Fruit fly (Drosophila melanogaster): Measurements from ENCODE around the gene CG13998.
A peak's percentile ranks its signal among the peaks of the same experiment; 100 is the strongest.

CG13998 gene

dm6 chr2L:5925637-5926036 is 31.0 kb downstream of the CG13998 start, which contains the start of gene dsf:
dsf (plus strand) TSS chr2L:5925937.
- TF ChIP-seq CG12605 (GFP tag; IDR thresholded peaks at IDR 0.05) (no peak), CG8301 (tag; optimal IDR thresholded peaks at IDR 0.05) (no peak), D1 (tag; optimal IDR thresholded peaks at IDR 0.05) (no peak), CG34367 (tag; optimal IDR thresholded peaks at IDR 0.05) (no peak), CG14655 (GFP tag; optimal IDR thresholded peaks at IDR 0.05) (no peak), CG9948 (tag; optimal IDR thresholded peaks at IDR 0.05) (no peak), Pif1B (GFP tag; optimal IDR thresholded peaks at IDR 0.05) (no peak), CG15710 (tag; optimal IDR thresholded peaks at IDR 0.05) (no peak)

- TF ChIP-seq Pif1A (GFP tag; optimal IDR thresholded peaks at IDR 0.05) (no peak), Pif1B (GFP tag; optimal IDR thresholded peaks at IDR 0.05) (no peak)
Measured at dm6 chr2L:5925164-5925563, 31.5 kb downstream of the CG13998 start.

- TF ChIP-seq CG8159 (tag; optimal IDR thresholded peaks at IDR 0.05): no peak
Measured at dm6 chr2L:5923603-5924138, 32.9 kb downstream of the CG13998 start, which contains the start of gene CG9016. CG9016 (minus strand) TSS chr2L:5923653.

- TF ChIP-seq CG14655 (GFP tag; optimal IDR thresholded peaks at IDR 0.05) (no peak), CG8159 (tag; optimal IDR thresholded peaks at IDR 0.05) (no peak), CG9948 (tag; optimal IDR thresholded peaks at IDR 0.05) (no peak), gl (tag; optimal IDR thresholded peaks at IDR 0.05) (no peak), CG17806 (tag; optimal IDR thresholded peaks at IDR 0.05) (no peak), Ets98B (GFP tag; IDR thresholded peaks at IDR 0.05) (no peak), CG13204 (GFP tag; optimal IDR thresholded peaks at IDR 0.05) (no peak), CG32121 (GFP tag; IDR thresholded peaks at IDR 0.05) (no peak), D1 (tag; optimal IDR thresholded peaks at IDR 0.05) (no peak), CG8301 (tag; optimal IDR thresholded peaks at IDR 0.05) (no peak), CG34367 (tag; optimal IDR thresholded peaks at IDR 0.05) (no peak), rn (GFP tag; IDR thresholded peaks at IDR 0.05) (no peak), CG10348 (GFP tag; IDR thresholded peaks at IDR 0.05) (no peak), Pif1B (GFP tag; optimal IDR thresholded peaks at IDR 0.05) (no peak), EcR (GFP tag; optimal IDR thresholded peaks at IDR 0.05) (no peak), fd96Ca (GFP tag; IDR thresholded peaks at IDR 0.05) (no peak)
Measured at dm6 chr2L:5910189-5910588, 46.4 kb downstream of the CG13998 start, which contains the start of gene CG14000. CG14000 (minus strand) TSS chr2L:5910289.

- TF ChIP-seq CG32121 (GFP tag; IDR thresholded peaks at IDR 0.05) (0 out of 2 replicates have a peak, but pooled peaks have one; percentile 12), CG14655 (GFP tag; optimal IDR thresholded peaks at IDR 0.05) (no peak), EcR (GFP tag; optimal IDR thresholded peaks at IDR 0.05) (peak; percentile 60), fd96Ca (GFP tag; IDR thresholded peaks at IDR 0.05) (no peak), Pif1B (GFP tag; optimal IDR thresholded peaks at IDR 0.05) (peak; percentile 21), gl (tag; optimal IDR thresholded peaks at IDR 0.05) (no peak), CG13204 (GFP tag; optimal IDR thresholded peaks at IDR 0.05) (peak; percentile 0), CG12605 (GFP tag; IDR thresholded peaks at IDR 0.05) (peak; percentile 45; the same call in 1 of the 2 replicates)
Measured at dm6 chr2L:5906893-5907850, 49.4 kb downstream of the CG13998 start, which contains the start of gene bchs. bchs (plus strand) TSS chr2L:5907169.
